Fruit fly (Drosophila melanogaster) whole organism, prepupa: ENCODE results near the gene cher.

Experiments
- CG3919 ChIP-seq: fragments of 200-800 bp; sonication (Bioruptor generic); optimal IDR thresholded peaks from 3 replicates; lab custom pipeline; 2016; ENCODE audit warnings: missing biosample characterization, missing genetic modification characterization
- CG6163 ChIP-seq: fragments of 200-800 bp; sonication (Bioruptor generic); IDR thresholded peaks from 3 replicates; pipeline ENCODE4 v1.3.6; 2022; ENCODE audit warnings: missing biosample characterization, missing genetic modification characterization
- CG8119 ChIP-seq: fragments of 200-800 bp; sonication (Bioruptor generic); IDR thresholded peaks from 3 replicates; pipeline ENCODE4 v1.3.6; 2022; ENCODE audit warnings: missing biosample characterization, missing genetic modification characterization
- CG8632 ChIP-seq: fragments of 200-800 bp; sonication (Bioruptor generic); optimal IDR thresholded peaks from 3 replicates; lab custom pipeline; 2016; ENCODE audit warnings: missing biosample characterization, missing genetic modification characterization
- Eip75B ChIP-seq: fragments of 200-800 bp; sonication (Bioruptor generic); optimal IDR thresholded peaks from 3 replicates; lab custom pipeline; 2016; ENCODE audit warnings: missing biosample characterization, missing genetic modification characterization
- Ets21C ChIP-seq: fragments of 200-800 bp; sonication (Bioruptor generic); optimal IDR thresholded peaks from 3 replicates; lab custom pipeline; 2016; ENCODE audit warnings: missing biosample characterization, missing genetic modification characterization
- Lpt ChIP-seq: fragments of 200-800 bp; sonication (Bioruptor generic); optimal IDR thresholded peaks from 3 replicates; lab custom pipeline; 2016; ENCODE audit warnings: missing biosample characterization, missing genetic modification characterization
- dsx ChIP-seq: fragments of 200-800 bp; optimal IDR thresholded peaks from 3 replicates; lab custom pipeline; 2019; ENCODE audit warnings: missing biosample characterization, mild to moderate bottlenecking, missing genetic modification characterization, moderate library complexity; ENCODE audit not compliant: poor library complexity, severe bottlenecking
- salr ChIP-seq, 2 experiments: fragments of 200-800 bp; sonication (Bioruptor generic); optimal IDR thresholded peaks; 3 replicates each; lab custom pipeline; 2016 to 2018; ENCODE audit warnings: missing biosample characterization in 2 of 2, missing genetic modification characterization in 2 of 2, mild to moderate bottlenecking in 1 of 2

- no peak for TF ChIP-seq CG3919 (GFP tag; lab: Kevin White, UChicago)
- TF ChIP-seq CG8632 (GFP tag; lab: Kevin White, UChicago) = no peak
- TF ChIP-seq Eip75B (GFP tag; lab: Kevin White, UChicago) = no peak
- no peak for TF ChIP-seq CG8119 (GFP tag; lab: Robert Waterston, UW)
- no peak for TF ChIP-seq Lpt (GFP tag; lab: Kevin White, UChicago)
- no peak for TF ChIP-seq CG6163 (GFP tag; lab: Robert Waterston, UW)
- no peak for TF ChIP-seq salr (GFP tag; optimal IDR thresholded peaks at IDR 0.05; lab: Kevin White, UChicago)
- no peak for TF ChIP-seq dsx
- TF ChIP-seq Ets21C = no peak
These were observed 5.1 kb upstream of the cher start, which contains the start of gene CG17475 for dm6 chr3R:17130326-17130725.
